Fruit fly (Drosophila melanogaster) Kc167 (cell line): ENCODE data around the gene CG8420.

Experiments
- h ChIP-seq: fragments of >200 bp; optimal IDR thresholded peaks from 3 replicates; lab custom pipeline; 2018; ENCODE audit warnings: missing external identifiers
- insv ChIP-seq: fragments of >200 bp; optimal IDR thresholded peaks from 3 replicates; lab custom pipeline; 2018; ENCODE audit warnings: missing external identifiers

DNA sequence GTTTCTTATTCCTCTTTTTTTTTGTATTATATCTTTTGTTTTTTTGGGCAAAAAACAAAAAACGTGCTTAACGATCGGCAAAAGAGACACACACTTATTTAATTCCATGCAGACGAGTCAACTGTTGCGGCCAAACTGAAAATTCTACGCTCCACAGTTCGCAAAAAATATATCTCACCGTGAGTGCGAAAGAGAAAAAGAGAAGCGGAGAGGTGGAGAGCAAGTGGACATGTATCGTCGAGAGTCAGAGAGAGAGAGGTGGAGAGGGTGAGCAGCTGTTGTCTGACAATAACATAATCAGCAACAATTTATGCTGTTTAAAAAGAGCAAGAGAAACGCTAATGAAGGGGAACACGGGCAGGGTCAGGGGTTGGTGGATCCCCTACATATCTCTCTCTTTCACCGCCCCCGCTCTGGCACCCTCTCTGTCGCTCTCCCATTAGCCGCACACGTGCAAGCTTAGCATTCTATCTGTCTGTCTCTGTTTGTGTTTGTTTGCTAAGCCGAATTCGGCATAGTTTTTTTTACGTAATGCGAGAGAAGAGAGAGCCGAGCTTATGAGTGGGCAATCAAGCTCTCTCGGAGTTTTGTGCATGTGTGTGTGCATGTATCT lies 19.6 kb upstream of the CG8420 start:
- TF ChIP-seq h (lab: Kevin White, UChicago), result no peak
- TF ChIP-seq insv (lab: Kevin White, UChicago), result no peak
